Worm (Caenorhabditis elegans) whole organism, L4 larva: ENCODE results near the gene F56D2.3.

Source experiments
- D1046.2 ChIP-seq: fragments of 200-800 bp; sonication (Bioruptor generic); IDR thresholded peaks from 2 replicates; pipeline ENCODE4 v1.3.6; 2022; ENCODE audit warnings: missing genetic modification characterization, missing compliant biosample characterization
- F10B5.3 ChIP-seq: sonication (generic microtip); optimal IDR thresholded peaks from 2 replicates; lab custom pipeline; 2016; ENCODE audit warnings: mild to moderate bottlenecking, missing genetic modification characterization, missing compliant biosample characterization
- F49E8.2 ChIP-seq: sonication (generic microtip); optimal IDR thresholded peaks from 2 replicates; lab custom pipeline; 2016; ENCODE audit warnings: missing compliant biosample characterization, mild to moderate bottlenecking, missing genetic modification characterization, borderline replicate concordance
- R02D3.7 ChIP-seq: fragments of 150-350 bp; sonication (generic microtip); optimal IDR thresholded peaks from 3 replicates; lab custom pipeline; 2014; ENCODE audit warnings: missing biosample characterization, missing genetic modification characterization
- Y75B8A.6 ChIP-seq: fragments of 200-800 bp; sonication (Bioruptor generic); IDR thresholded peaks from 2 replicates; pipeline ENCODE4 v1.3.6; 2022; ENCODE audit warnings: missing genetic modification reagents, missing genetic modification characterization, missing compliant biosample characterization
- ZK546.5 ChIP-seq, 2 experiments: sonication (generic microtip); optimal IDR thresholded peaks; 2 replicates each; lab custom pipeline; 2017; ENCODE audit warnings: missing biosample characterization in 2 of 2, missing genetic modification characterization in 2 of 2
- aha-1 ChIP-seq: fragments of 150-350 bp; peaks from one replicate; lab custom pipeline; 2014; ENCODE audit warnings: missing biosample characterization, missing genetic modification characterization
- aly-2 ChIP-seq: sonication (generic microtip); optimal IDR thresholded peaks from 2 replicates; lab custom pipeline; 2018; ENCODE audit warnings: missing biosample characterization, missing genetic modification characterization
- ama-1 ChIP-seq: fragments of 150-350 bp; optimal IDR thresholded peaks from 2 replicates; lab custom pipeline; 2014; ENCODE audit warnings: inconsistent platforms, mixed read lengths
- arid-1 ChIP-seq: fragments of 200-800 bp; sonication (Bioruptor generic); conservative IDR thresholded peaks from 2 replicates; pipeline ENCODE4 v1.3.6; 2022; ENCODE audit warnings: missing genetic modification reagents, missing genetic modification characterization, missing compliant biosample characterization
- attf-4 ChIP-seq: sonication (generic microtip); optimal IDR thresholded peaks from 3 replicates; lab custom pipeline; 2017; ENCODE audit warnings: missing biosample characterization, missing genetic modification characterization
- ceh-44 ChIP-seq: fragments of 200-800 bp; sonication (Bioruptor generic); IDR thresholded peaks from 2 replicates; pipeline ENCODE4 v1.3.6; 2022; ENCODE audit warnings: missing genetic modification reagents, missing genetic modification characterization, missing compliant biosample characterization
- ces-1 ChIP-seq: fragments of 150-350 bp; sonication (generic microtip); optimal IDR thresholded peaks from 4 replicates; lab custom pipeline; 2014; ENCODE audit warnings: missing biosample characterization, missing genetic modification reagents, missing genetic modification characterization
- cey-2 ChIP-seq: sonication (generic microtip); optimal IDR thresholded peaks from 3 replicates; lab custom pipeline; 2017; ENCODE audit warnings: missing genetic modification characterization, mild to moderate bottlenecking, missing compliant biosample characterization, antibody characterized with exemption, borderline replicate concordance; ENCODE audit not compliant: insufficient read depth
- ctbp-1 ChIP-seq: fragments of 200-800 bp; sonication (Bioruptor generic); IDR thresholded peaks from 2 replicates; pipeline ENCODE4 v1.3.6; 2022; ENCODE audit warnings: missing genetic modification reagents, missing genetic modification characterization, missing compliant biosample characterization
- daf-12 ChIP-seq: fragments of 150-350 bp; optimal IDR thresholded peaks from 2 replicates; lab custom pipeline; 2014; ENCODE audit warnings: missing biosample characterization, missing genetic modification reagents, missing genetic modification characterization
- daf-16 ChIP-seq, 3 experiments: sonication (generic microtip); optimal IDR thresholded peaks; 2 replicates each; lab custom pipeline; 2016 to 2017; ENCODE audit warnings: missing genetic modification characterization in 3 of 3, missing genetic modification reagents in 3 of 3, mild to moderate bottlenecking in 2 of 3, missing compliant biosample characterization in 2 of 3, missing biosample characterization in 1 of 3, moderate library complexity in 1 of 3
- daf-19 ChIP-seq: fragments of 200-800 bp; sonication (Bioruptor generic); conservative IDR thresholded peaks from 2 replicates; pipeline ENCODE4 v1.3.6; 2022; ENCODE audit warnings: missing genetic modification characterization, missing compliant biosample characterization
- daf-8 ChIP-seq: fragments of 200-800 bp; sonication (Bioruptor generic); IDR thresholded peaks from 2 replicates; pipeline ENCODE4 v1.3.6; 2022; ENCODE audit warnings: missing genetic modification characterization, missing compliant biosample characterization
- dpl-1 ChIP-seq: fragments of 150-350 bp; optimal IDR thresholded peaks from 2 replicates; lab custom pipeline; 2014; ENCODE audit warnings: missing biosample characterization, missing genetic modification reagents, missing genetic modification characterization
- duxl-1 ChIP-seq: sonication (generic microtip); optimal IDR thresholded peaks from 2 replicates; lab custom pipeline; 2016; ENCODE audit warnings: mild to moderate bottlenecking, missing genetic modification characterization, moderate library complexity, missing compliant biosample characterization; ENCODE audit not compliant: poor library complexity
- dve-1 ChIP-seq: sonication (generic microtip); optimal IDR thresholded peaks from 2 replicates; lab custom pipeline; 2017; ENCODE audit warnings: antibody characterized with exemption, mild to moderate bottlenecking, missing genetic modification characterization, missing compliant biosample characterization; ENCODE audit not compliant: insufficient read depth
- egl-27 ChIP-seq: sonication (generic microtip); optimal IDR thresholded peaks from 3 replicates; lab custom pipeline; 2017; ENCODE audit warnings: missing biosample characterization, missing genetic modification reagents, missing genetic modification characterization
- egl-43 ChIP-seq: fragments of 200-800 bp; sonication (Bioruptor generic); IDR thresholded peaks from 2 replicates; pipeline ENCODE4 v1.3.6; 2022; ENCODE audit warnings: missing genetic modification reagents, missing genetic modification characterization, missing compliant biosample characterization
- fos-1 ChIP-seq: fragments of 150-350 bp; optimal IDR thresholded peaks from 2 replicates; lab custom pipeline; 2014; ENCODE audit warnings: missing biosample characterization, missing genetic modification characterization
- gei-8 ChIP-seq: fragments of 200-800 bp; sonication (Bioruptor generic); optimal IDR thresholded peaks from 2 replicates; lab custom pipeline; 2018; ENCODE audit warnings: mild to moderate bottlenecking, missing genetic modification characterization, missing compliant biosample characterization
- hlh-11 ChIP-seq: fragments of 200-800 bp; sonication (Bioruptor generic); optimal IDR thresholded peaks from 2 replicates; lab custom pipeline; 2018; ENCODE audit warnings: mild to moderate bottlenecking, missing genetic modification characterization, missing compliant biosample characterization
- jun-1 ChIP-seq: fragments of 150-350 bp; optimal IDR thresholded peaks from 2 replicates; lab custom pipeline; 2014; ENCODE audit warnings: missing biosample characterization, missing genetic modification reagents, missing genetic modification characterization
- lin-13 ChIP-seq: fragments of 150-350 bp; optimal IDR thresholded peaks from 2 replicates; lab custom pipeline; 2014; ENCODE audit warnings: missing biosample characterization, missing genetic modification reagents, missing genetic modification characterization
- lin-29 ChIP-seq: fragments of 200-800 bp; sonication (Bioruptor generic); IDR thresholded peaks from 2 replicates; pipeline ENCODE4 v1.3.6; 2022; ENCODE audit warnings: missing genetic modification reagents, missing genetic modification characterization, missing compliant biosample characterization
- lir-3 ChIP-seq: sonication (generic microtip); optimal IDR thresholded peaks from 2 replicates; lab custom pipeline; 2016; ENCODE audit warnings: mild to moderate bottlenecking, missing genetic modification characterization, missing compliant biosample characterization
- lsy-2 ChIP-seq, 2 experiments: fragments of 150-350 bp in 1 of 2; sonication (generic microtip) in 1 of 2; optimal IDR thresholded peaks; 2 replicates each; lab custom pipeline; 2014 to 2017; ENCODE audit warnings: missing biosample characterization in 2 of 2, missing genetic modification characterization in 2 of 2
- mdl-1 ChIP-seq, 2 experiments: fragments of 150-350 bp in 1 of 2; sonication (generic microtip) in 1 of 2; optimal IDR thresholded peaks; 2 replicates each; lab custom pipeline; 2014 to 2017; ENCODE audit warnings: missing biosample characterization in 2 of 2, missing genetic modification characterization in 2 of 2
- mdt-29 ChIP-seq: fragments of 200-800 bp; sonication (Bioruptor generic); IDR thresholded peaks from 2 replicates; pipeline ENCODE4 v1.3.6; 2022; ENCODE audit warnings: missing genetic modification reagents, missing genetic modification characterization, missing compliant biosample characterization
- mes-2 ChIP-seq: sonication (generic microtip); optimal IDR thresholded peaks from 2 replicates; lab custom pipeline; 2016; ENCODE audit warnings: missing genotype, mild to moderate bottlenecking, missing genetic modification characterization, missing compliant biosample characterization; ENCODE audit not compliant: poor library complexity, severe bottlenecking
- mxl-2 ChIP-seq: fragments of 200-800 bp; sonication (Bioruptor generic); conservative IDR thresholded peaks from 2 replicates; pipeline ENCODE4 v1.3.6; 2022; ENCODE audit warnings: missing genetic modification reagents, missing genetic modification characterization, missing compliant biosample characterization
- mxl-3 ChIP-seq: fragments of 200-800 bp; sonication (Bioruptor generic); optimal IDR thresholded peaks from 2 replicates; lab custom pipeline; 2018; ENCODE audit warnings: mild to moderate bottlenecking, missing genetic modification characterization, missing compliant biosample characterization
- nhr-11 ChIP-seq: fragments of 150-350 bp; optimal IDR thresholded peaks from 2 replicates; lab custom pipeline; 2014; ENCODE audit warnings: missing biosample characterization, missing genetic modification characterization
- nhr-111 ChIP-seq: fragments of 200-800 bp; sonication (Bioruptor generic); optimal IDR thresholded peaks from 2 replicates; lab custom pipeline; 2018; ENCODE audit warnings: mild to moderate bottlenecking, missing genetic modification characterization, missing compliant biosample characterization
- nhr-25 ChIP-seq: sonication (generic microtip); optimal IDR thresholded peaks from 2 replicates; lab custom pipeline; 2017; ENCODE audit warnings: missing genetic modification characterization, mild to moderate bottlenecking, missing compliant biosample characterization, antibody characterized with exemption, moderate library complexity, borderline replicate concordance; ENCODE audit not compliant: insufficient read depth
- nhr-42 ChIP-seq: fragments of 200-800 bp; sonication (Bioruptor generic); IDR thresholded peaks from 2 replicates; pipeline ENCODE4 v1.3.6; 2022; ENCODE audit warnings: missing genetic modification characterization, missing compliant biosample characterization
- nhr-48 ChIP-seq: sonication (generic microtip); optimal IDR thresholded peaks from 2 replicates; lab custom pipeline; 2016; ENCODE audit warnings: mild to moderate bottlenecking, missing genetic modification characterization, missing compliant biosample characterization
- nhr-77 ChIP-seq: fragments of 150-350 bp; optimal IDR thresholded peaks from 2 replicates; lab custom pipeline; 2014; ENCODE audit warnings: missing biosample characterization, missing genetic modification characterization
- rbr-2 ChIP-seq: sonication (generic microtip); optimal IDR thresholded peaks from 2 replicates; lab custom pipeline; 2016; ENCODE audit warnings: missing genotype, missing genetic modification characterization, missing compliant biosample characterization
- set-16 ChIP-seq: fragments of 200-800 bp; sonication (Bioruptor generic); IDR thresholded peaks from 2 replicates; pipeline ENCODE4 v1.3.6; 2022; ENCODE audit warnings: missing genetic modification reagents, missing genetic modification characterization, missing compliant biosample characterization
- snpc-1.2 ChIP-seq: fragments of 200-800 bp; sonication (Bioruptor generic); IDR thresholded peaks from 2 replicates; pipeline ENCODE4 v1.3.6; 2022; ENCODE audit warnings: missing genetic modification reagents, missing genetic modification characterization, missing compliant biosample characterization
- spr-3 ChIP-seq: fragments of 200-800 bp; sonication (Bioruptor generic); optimal IDR thresholded peaks from 2 replicates; lab custom pipeline; 2018; ENCODE audit warnings: mild to moderate bottlenecking, missing genetic modification characterization, missing compliant biosample characterization
- unc-62 ChIP-seq, 3 experiments: fragments of 150-350 bp in 1 of 3; sonication (generic microtip); optimal IDR thresholded peaks in 2 of 3; peaks in 1 of 3; 1 replicate in 1 of 3; 2 replicates in 2 of 3; lab custom pipeline; 2014 to 2017; ENCODE audit warnings: missing biosample characterization in 3 of 3, missing genetic modification characterization in 3 of 3, missing genetic modification reagents in 3 of 3, missing genotype in 1 of 3
- zfp-2 ChIP-seq: sonication (generic microtip); optimal IDR thresholded peaks from 2 replicates; lab custom pipeline; 2016; ENCODE audit warnings: mild to moderate bottlenecking, missing genetic modification characterization, missing compliant biosample characterization

F56D2.3 gene

DNA sequence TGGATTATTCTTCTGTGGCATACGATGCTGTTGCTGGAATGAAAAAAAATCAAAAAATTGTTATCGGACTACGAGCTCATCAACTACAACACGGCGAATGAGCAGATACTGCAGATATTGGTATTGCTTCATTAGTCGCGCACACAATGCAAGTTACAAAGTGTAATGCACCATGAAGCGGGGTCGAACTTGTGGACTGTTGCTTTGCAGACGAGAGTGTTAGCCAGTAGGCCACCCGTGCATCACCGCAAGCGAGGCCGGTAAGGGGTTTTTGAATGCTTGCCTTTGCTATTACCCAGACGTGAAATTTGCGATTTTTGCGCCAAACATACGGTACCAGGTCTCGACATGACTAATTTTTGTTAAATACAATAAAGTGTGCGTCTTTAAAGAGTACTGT lies 17.3 kb downstream of the F56D2.3 start (continued):
- TF ChIP-seq lin-29: 0 out of 2 replicates have a peak, but pooled peaks have one; percentile 45
- 0 out of 2 replicates have a peak, but pooled peaks have one; percentile 46 for TF ChIP-seq mxl-2 (GFP tag; lab: Robert Waterston, UW)
- no peak for TF ChIP-seq ZK546.5 (tag; optimal IDR thresholded peaks at IDR 0.05; lab: Kevin White, UChicago)
- peak; percentile 86 for TF ChIP-seq lin-13 (GFP tag; lab: Kevin White, UChicago)
- TF ChIP-seq egl-27 (tag; lab: Kevin White, UChicago): no peak
- TF ChIP-seq mdt-29 (GFP tag; lab: Robert Waterston, UW): peak; percentile 75; the same call in 1 of the 2 replicates
- TF ChIP-seq attf-4 (tag; lab: Kevin White, UChicago): no peak
- TF ChIP-seq gei-8 (GFP tag; lab: Kevin White, UChicago): peak; percentile 80
- TF ChIP-seq D1046.2 (GFP tag; lab: Robert Waterston, UW): peak; percentile 82; the same call in 1 of the 2 replicates
- TF ChIP-seq rbr-2 (tag; lab: Kevin White, UChicago): peak; percentile 76
- TF ChIP-seq nhr-11 (tag; lab: Kevin White, UChicago): peak; percentile 37
- TF ChIP-seq fos-1 (tag; lab: Kevin White, UChicago): no peak
- peak; percentile 54 for TF ChIP-seq dpl-1 (GFP tag; lab: Kevin White, UChicago)
- TF ChIP-seq mdl-1 (tag; optimal IDR thresholded peaks at IDR 0.05; lab: Kevin White, UChicago): peak in 1 of 2 experiments; percentile 3
- TF ChIP-seq aha-1: peak; percentile 82
- TF ChIP-seq arid-1 (GFP tag; lab: Robert Waterston, UW): peak; percentile 94
- TF ChIP-seq Y75B8A.6: 0 out of 2 replicates have a peak, but pooled peaks have one; percentile 56
- TF ChIP-seq spr-3 (GFP tag; lab: Kevin White, UChicago): peak; percentile 54
- peak; percentile 89 for TF ChIP-seq F49E8.2 (tag; lab: Kevin White, UChicago)
- no peak for TF ChIP-seq daf-12 (tag; lab: Kevin White, UChicago)
- TF ChIP-seq set-16: peak; percentile 35; the same call in 1 of the 2 replicates
- peak; percentile 27 for TF ChIP-seq R02D3.7 (tag; lab: Kevin White, UChicago)
- peak in 1 of 2 experiments; percentile 76 for TF ChIP-seq lsy-2 (tag; optimal IDR thresholded peaks at IDR 0.05; lab: Kevin White, UChicago)
- TF ChIP-seq unc-62 (GFP tag; optimal IDR thresholded peaks at IDR 0.05 in 1 of 2; lab: Kevin White, UChicago): no peak
- TF ChIP-seq unc-62 (tag; optimal IDR thresholded peaks at IDR 0.05; lab: Kevin White, UChicago): no peak
- TF ChIP-seq dve-1 (tag; lab: Kevin White, UChicago): peak; percentile 84
- TF ChIP-seq ceh-44 (GFP tag; lab: Robert Waterston, UW): no peak
- peak; percentile 36 for TF ChIP-seq jun-1 (tag; lab: Kevin White, UChicago)
- peak; percentile 88 for TF ChIP-seq nhr-42 (GFP tag; lab: Robert Waterston, UW)
- peak; percentile 71 for TF ChIP-seq F10B5.3 (tag; lab: Kevin White, UChicago)
- peak; percentile 79 for TF ChIP-seq mxl-3
- TF ChIP-seq daf-8 (GFP tag; lab: Robert Waterston, UW): no peak
- TF ChIP-seq egl-43 (GFP tag; lab: Robert Waterston, UW): peak; percentile 94
- peak; percentile 34 for TF ChIP-seq aly-2 (tag; lab: Kevin White, UChicago)
- TF ChIP-seq ctbp-1 (GFP tag; lab: Robert Waterston, UW): peak; percentile 85
- no peak for TF ChIP-seq ama-1
- peak; percentile 71 for TF ChIP-seq hlh-11 (tag; lab: Kevin White, UChicago)
- TF ChIP-seq zfp-2 (tag; lab: Kevin White, UChicago): peak; percentile 61
- peak; percentile 51 to 92 for TF ChIP-seq daf-16 (GFP tag; optimal IDR thresholded peaks at IDR 0.05; lab: Kevin White, UChicago)
- peak; percentile 61 for TF ChIP-seq daf-16 (tag; optimal IDR thresholded peaks at IDR 0.05; lab: Kevin White, UChicago)
- peak; percentile 91 for TF ChIP-seq duxl-1 (tag; lab: Kevin White, UChicago)
- no peak for TF ChIP-seq ces-1 (GFP tag; lab: Kevin White, UChicago)
- no peak for TF ChIP-seq cey-2 (tag; lab: Kevin White, UChicago)
- peak; percentile 64 for TF ChIP-seq nhr-25 (tag; lab: Kevin White, UChicago)
- peak; percentile 49 for TF ChIP-seq nhr-77 (tag; lab: Kevin White, UChicago)
- peak; percentile 92 for TF ChIP-seq mes-2 (tag; lab: Kevin White, UChicago)
- peak; percentile 83 for TF ChIP-seq nhr-111 (GFP tag; lab: Kevin White, UChicago)
- peak; percentile 42 for TF ChIP-seq nhr-48 (tag; lab: Kevin White, UChicago)
- peak; percentile 42; the same call in 1 of the 2 replicates for TF ChIP-seq daf-19 (GFP tag; lab: Robert Waterston, UW)
- TF ChIP-seq snpc-1.2 (GFP tag; lab: Robert Waterston, UW): peak; percentile 88
- TF ChIP-seq lir-3: peak; percentile 73
